Fruit fly (Drosophila melanogaster) ovary, adult (tissue): ENCODE measurements around the gene Brf.

ENCODE experiments used
- CG17801 ChIP-seq: fragments of 200-800 bp; optimal IDR thresholded peaks from 2 replicates; lab custom pipeline; 2019; ENCODE audit warnings: missing biosample characterization, mild to moderate bottlenecking, missing genetic modification characterization, moderate library complexity; ENCODE audit not compliant: partially characterized antibody

Gene Brf

dm6 chr3R:17391313-17391845, at the start of gene Brf, which contains the start of gene sds22:
Gene Brf, minus strand, starts transcription at chr3R:17391337.
Gene sds22, plus strand, starts transcription at chr3R:17391594.
- peak; percentile 96 for TF ChIP-seq CG17801

- TF ChIP-seq CG17801 = no peak
Observed at dm6 chr3R:17440628-17441027, 49.5 kb upstream of the Brf start, which contains the start of gene CG14331. Gene CG14331, minus strand, starts transcription at chr3R:17440728.

- no peak for TF ChIP-seq CG17801
Observed at dm6 chr3R:17434330-17434729, 43.2 kb upstream of the Brf start, which contains the start of gene CG44090. Gene CG44090, minus strand, starts transcription at chr3R:17434430.

- TF ChIP-seq CG17801 = no peak
Observed at dm6 chr3R:17433117-17433516, 42.0 kb upstream of the Brf start.

dm6 chr3R:17430481-17430880, 39.3 kb upstream of the Brf start:
- no peak for TF ChIP-seq CG17801

dm6 chr3R:17426265-17426664, 35.1 kb upstream of the Brf start:
- TF ChIP-seq CG17801 = no peak

- TF ChIP-seq CG17801 = no peak
Observed at dm6 chr3R:17425417-17425915, 34.3 kb upstream of the Brf start, which contains the start of gene cysu. Gene cysu, plus strand, starts transcription at chr3R:17425768.

dm6 chr3R:17422102-17422501, 31.0 kb upstream of the Brf start, which contains the start of gene CG14332:
Gene CG14332, minus strand, starts transcription at chr3R:17422202.
- TF ChIP-seq CG17801 = no peak

- no peak for TF ChIP-seq CG17801
Observed at dm6 chr3R:17420338-17420737, 29.2 kb upstream of the Brf start, which contains the start of gene CG42835. Gene CG42835, plus strand, starts transcription at chr3R:17420638.

dm6 chr3R:17418459-17418858, 27.3 kb upstream of the Brf start, which contains the start of gene CG42834:
Gene CG42834, plus strand, starts transcription at chr3R:17418759.
- TF ChIP-seq CG17801 = no peak

- TF ChIP-seq CG17801 = no peak
Observed at dm6 chr3R:17417167-17417566, 26.0 kb upstream of the Brf start, which contains the start of gene CG33333. Gene CG33333, plus strand, starts transcription at chr3R:17417467.

- no peak for TF ChIP-seq CG17801
Observed at dm6 chr3R:17415439-17415838, 24.3 kb upstream of the Brf start, which contains the start of gene CG5866. Gene CG5866, plus strand, starts transcription at chr3R:17415739.

dm6 chr3R:17413601-17414000, 22.5 kb upstream of the Brf start, which contains the start of gene CG42822:
Gene CG42822, plus strand, starts transcription at chr3R:17413901.
- TF ChIP-seq CG17801 = no peak

- TF ChIP-seq CG17801 = no peak
Observed at dm6 chr3R:17412458-17413127, 21.5 kb upstream of the Brf start, which contains the start of gene CG42821. Gene CG42821, plus strand, starts transcription at chr3R:17413077.

dm6 chr3R:17410808-17411207, 19.7 kb upstream of the Brf start, which contains the start of gene CG5863:
Gene CG5863, plus strand, starts transcription at chr3R:17411108.
- no peak for TF ChIP-seq CG17801

dm6 chr3R:17409319-17409718, 18.2 kb upstream of the Brf start, which contains the start of gene CG5860:
Gene CG5860, plus strand, starts transcription at chr3R:17409619.
- TF ChIP-seq CG17801 = no peak

- TF ChIP-seq CG17801 = no peak
Observed at dm6 chr3R:17407576-17407975, 16.4 kb upstream of the Brf start, which contains the start of gene CG17283. Gene CG17283, plus strand, starts transcription at chr3R:17407876.
